Worm (Caenorhabditis elegans): Measurements from ENCODE around the gene txdc-9.

DNA sequence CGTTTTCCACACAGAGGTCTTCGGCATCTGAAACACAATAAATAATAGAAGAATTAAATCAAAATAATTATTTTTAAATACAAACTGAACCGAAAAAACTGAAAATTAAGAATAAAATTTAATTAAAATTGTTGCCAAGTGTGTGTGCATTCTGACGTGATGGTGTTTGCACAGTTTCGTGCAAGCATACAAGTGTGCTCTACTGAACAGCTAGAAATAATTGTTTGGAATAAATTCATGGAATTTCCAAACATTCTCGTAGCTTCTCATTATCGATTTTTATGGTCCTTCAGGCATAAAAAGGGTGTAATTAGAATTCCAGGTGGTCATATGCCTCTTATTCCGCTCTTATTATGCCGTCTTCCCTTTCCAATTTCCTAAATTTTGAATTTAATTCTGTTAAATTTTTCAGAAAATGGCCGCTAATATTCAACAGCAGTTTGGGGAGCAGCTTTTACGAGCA, at the start of gene txdc-9, which contains the start of gene mrps-17:
- TF ChIP-seq ztf-29 (GFP tag; IDR thresholded peaks at IDR 0.05) (no peak), flt-1 (GFP tag; IDR thresholded peaks at IDR 0.05) (peak; percentile 68; the same call in 1 of the 2 replicates)
